Fruit fly (Drosophila melanogaster): ENCODE measurements around the gene side-VII.

dm6 chr3R:9740713-9741112 lies 934 bp upstream of the side-VII start, which contains the start of gene Pnn:
- TF ChIP-seq Myc (optimal IDR thresholded peaks at IDR 0.05), result no peak
- no peak for TF ChIP-seq Sin3A (optimal IDR thresholded peaks at IDR 0.05)
- no peak for TF ChIP-seq h (optimal IDR thresholded peaks at IDR 0.05)

Measured in Kc167 (cell line).